Worm (Caenorhabditis elegans) whole organism, midembryonic: ENCODE results near the gene algn-9.

ENCODE experiments used
- T22C8.4 ChIP-seq: fragments of 200-800 bp; sonication (Bioruptor generic); IDR thresholded peaks from 2 replicates; pipeline ENCODE4 v1.3.6; 2022; ENCODE audit warnings: missing genetic modification characterization, missing compliant biosample characterization
- cog-1 ChIP-seq: sonication (generic microtip); optimal IDR thresholded peaks from 2 replicates; lab custom pipeline; 2016; ENCODE audit warnings: missing genetic modification characterization, missing compliant biosample characterization
- flt-1 ChIP-seq: fragments of 200-800 bp; sonication (Bioruptor generic); IDR thresholded peaks from 2 replicates; pipeline ENCODE4 v1.3.6; 2022; ENCODE audit warnings: missing genetic modification characterization, missing compliant biosample characterization
- klf-2 ChIP-seq: fragments of 200-800 bp; sonication (Bioruptor generic); conservative IDR thresholded peaks from 2 replicates; pipeline ENCODE4 v1.3.6; 2022; ENCODE audit warnings: missing genetic modification reagents, missing genetic modification characterization, missing compliant biosample characterization
- med-1 ChIP-seq: sonication (generic microtip); optimal IDR thresholded peaks from 2 replicates; lab custom pipeline; 2017; ENCODE audit warnings: missing genetic modification characterization, mild to moderate bottlenecking, missing compliant biosample characterization, antibody characterized with exemption, missing genetic modification reagents; ENCODE audit not compliant: insufficient read depth
- ref-1 ChIP-seq: fragments of 200-800 bp; sonication (Bioruptor generic); conservative IDR thresholded peaks from 2 replicates; pipeline ENCODE4 v1.3.6; 2022; ENCODE audit warnings: missing genetic modification reagents, missing genetic modification characterization, missing compliant biosample characterization
- tab-1 ChIP-seq: fragments of 200-800 bp; sonication (Bioruptor generic); IDR thresholded peaks from 2 replicates; pipeline ENCODE4 v1.3.6; 2022; ENCODE audit warnings: missing genetic modification characterization, missing compliant biosample characterization
- ztf-23 ChIP-seq: fragments of 200-800 bp; sonication (Bioruptor generic); IDR thresholded peaks from 2 replicates; pipeline ENCODE4 v1.3.6; 2022; ENCODE audit warnings: missing genetic modification reagents, missing genetic modification characterization, missing compliant biosample characterization
- ztf-29 ChIP-seq: fragments of 200-800 bp; sonication (Bioruptor generic); IDR thresholded peaks from 2 replicates; pipeline ENCODE4 v1.3.6; 2022; ENCODE audit warnings: missing genetic modification reagents, missing genetic modification characterization, missing compliant biosample characterization

Gene algn-9

DNA sequence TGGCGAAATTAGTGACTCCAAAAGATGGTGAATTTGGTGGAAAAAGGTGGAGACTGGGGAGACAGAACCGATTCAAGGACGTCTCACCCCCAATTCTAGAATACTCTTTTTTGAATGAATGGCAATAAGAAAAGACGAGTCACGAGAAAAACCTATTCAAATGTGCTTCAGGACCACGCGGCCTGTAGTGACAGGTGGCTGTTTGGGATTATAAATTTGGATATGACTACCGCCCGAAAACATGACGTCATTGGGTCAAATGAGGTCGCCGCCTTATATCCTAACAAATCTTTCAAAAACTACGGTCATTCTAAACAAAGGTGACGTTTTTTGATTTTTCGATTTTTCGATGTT lies 30.1 kb upstream of the algn-9 start:
- TF ChIP-seq klf-2 (GFP tag; lab: Robert Waterston, UW) (no peak), flt-1 (GFP tag; lab: Robert Waterston, UW) (0 out of 2 replicates have a peak, but pooled peaks have one; percentile 31), tab-1 (no peak)

DNA sequence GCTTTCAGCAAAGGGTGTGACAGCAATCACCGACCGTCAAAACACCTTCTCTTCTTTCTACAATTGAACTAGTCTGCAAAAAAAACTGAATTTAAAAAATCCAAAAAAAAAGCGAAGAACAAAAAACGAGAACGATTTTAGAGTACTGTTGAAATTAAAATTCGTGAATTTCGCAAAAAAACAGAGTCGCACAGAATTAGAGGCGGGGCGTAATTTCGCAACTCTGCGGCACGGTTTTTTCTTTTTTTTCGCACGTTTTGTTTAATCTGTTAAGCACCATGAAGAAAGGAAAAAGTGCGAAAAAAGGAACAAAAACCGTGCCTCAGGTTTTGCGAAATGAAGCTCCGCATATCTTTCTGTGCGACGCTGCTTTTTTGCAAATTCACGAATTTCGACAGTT lies 29.2 kb upstream of the algn-9 start, which contains the start of gene mnk-1:
Gene mnk-1, minus strand, starts transcription at position 73 of the 400 bp plus-strand sequence.
- TF ChIP-seq flt-1 (GFP tag; lab: Robert Waterston, UW): no peak
- no peak for TF ChIP-seq ref-1
- TF ChIP-seq cog-1 (tag; lab: Kevin White, UChicago): no peak
- no peak for TF ChIP-seq med-1 (GFP tag; lab: Kevin White, UChicago)
- no peak for TF ChIP-seq T22C8.4
- TF ChIP-seq tab-1: no peak
- TF ChIP-seq klf-2 (GFP tag; lab: Robert Waterston, UW): no peak
- TF ChIP-seq ztf-23 (GFP tag; lab: Robert Waterston, UW): no peak
- TF ChIP-seq ztf-29: no peak

DNA sequence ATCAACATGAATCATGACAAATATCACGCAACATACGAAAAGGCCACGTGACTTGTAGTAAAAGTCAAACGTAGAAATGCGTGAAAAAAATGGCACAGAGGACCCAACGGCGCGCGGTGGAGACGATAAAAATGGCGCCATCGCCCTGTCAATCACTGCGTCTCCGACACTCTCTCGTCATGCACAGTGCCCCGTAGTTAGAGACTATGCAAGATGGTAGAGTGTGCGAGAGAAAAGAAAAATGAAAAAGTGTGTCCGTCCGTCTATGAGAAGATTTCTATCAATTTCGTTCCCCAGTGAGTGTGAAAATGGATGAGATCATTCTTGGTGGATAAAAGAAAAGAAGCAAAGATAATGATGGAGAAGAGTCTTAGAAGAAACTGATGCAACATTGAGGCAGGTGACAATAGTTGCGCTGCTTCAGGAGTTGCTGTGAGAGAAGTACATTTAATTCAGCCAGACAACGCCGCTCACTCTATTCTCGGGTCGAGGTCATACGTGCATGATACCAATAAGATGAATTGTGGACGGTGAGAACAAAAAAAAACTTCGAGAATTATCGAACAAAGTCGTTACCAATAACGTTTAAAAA lies 28.6 kb upstream of the algn-9 start:
- TF ChIP-seq klf-2 (GFP tag; lab: Robert Waterston, UW): no peak
- 0 out of 2 replicates have a peak, but pooled peaks have one; percentile 6 for TF ChIP-seq flt-1 (GFP tag; lab: Robert Waterston, UW)

DNA sequence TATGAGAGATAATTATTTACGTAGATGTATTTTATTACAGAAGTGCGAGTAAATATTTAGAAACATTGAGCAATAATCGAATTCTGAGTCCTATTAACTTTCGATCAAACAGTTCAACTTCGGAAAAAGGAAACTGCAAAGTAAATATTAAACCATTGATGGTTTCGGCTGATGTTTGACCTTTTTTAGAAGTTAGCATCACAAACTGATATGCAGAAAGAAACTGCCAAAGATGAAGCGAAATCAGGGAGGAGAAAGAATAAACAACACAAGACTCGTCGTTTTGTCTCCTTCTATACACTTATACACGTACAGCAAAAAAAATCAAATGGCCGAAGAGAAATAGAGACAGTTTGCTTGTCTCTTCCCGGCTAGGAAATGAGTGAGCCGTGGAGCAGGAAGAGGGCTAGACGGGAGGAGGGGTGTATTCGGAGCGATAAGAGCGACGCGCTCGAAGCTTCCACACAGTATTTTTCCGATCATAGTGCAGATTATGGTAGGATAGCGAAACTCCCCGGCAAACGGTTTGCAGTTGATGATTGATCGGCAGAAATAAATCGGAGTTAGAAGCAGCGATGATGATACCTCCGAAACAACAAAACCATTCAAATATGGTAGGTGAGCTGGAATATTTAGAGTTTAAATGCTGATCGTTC lies 27.5 kb upstream of the algn-9 start:
- TF ChIP-seq flt-1 (GFP tag; lab: Robert Waterston, UW) (no peak), tab-1 (no peak), ref-1 (no peak), ztf-29 (no peak), med-1 (GFP tag; lab: Kevin White, UChicago) (no peak), ztf-23 (GFP tag; lab: Robert Waterston, UW) (no peak), cog-1 (tag; lab: Kevin White, UChicago) (no peak), klf-2 (GFP tag; lab: Robert Waterston, UW) (no peak), T22C8.4 (no peak)

DNA sequence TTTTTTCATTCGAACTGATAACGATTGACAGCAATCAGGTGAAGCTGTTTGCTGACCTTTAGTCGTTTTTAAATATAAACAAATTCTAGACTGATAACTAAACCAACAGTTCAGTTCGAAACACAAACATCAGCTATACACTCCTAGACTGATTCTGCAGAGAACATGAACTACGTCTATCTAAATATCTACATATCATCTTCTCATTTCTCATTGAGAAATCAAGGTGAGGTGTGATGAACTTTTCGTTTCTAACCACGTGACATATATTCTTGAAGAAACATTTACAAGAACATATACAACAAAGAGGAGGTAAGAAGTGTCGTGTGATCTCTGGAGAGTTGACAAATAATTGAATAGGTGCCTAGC lies 26.9 kb upstream of the algn-9 start:
- TF ChIP-seq ztf-23 (GFP tag; lab: Robert Waterston, UW) (no peak), klf-2 (GFP tag; lab: Robert Waterston, UW) (no peak), tab-1 (no peak), ztf-29 (no peak), flt-1 (GFP tag; lab: Robert Waterston, UW) (no peak), ref-1 (no peak), cog-1 (tag; lab: Kevin White, UChicago) (no peak)

DNA sequence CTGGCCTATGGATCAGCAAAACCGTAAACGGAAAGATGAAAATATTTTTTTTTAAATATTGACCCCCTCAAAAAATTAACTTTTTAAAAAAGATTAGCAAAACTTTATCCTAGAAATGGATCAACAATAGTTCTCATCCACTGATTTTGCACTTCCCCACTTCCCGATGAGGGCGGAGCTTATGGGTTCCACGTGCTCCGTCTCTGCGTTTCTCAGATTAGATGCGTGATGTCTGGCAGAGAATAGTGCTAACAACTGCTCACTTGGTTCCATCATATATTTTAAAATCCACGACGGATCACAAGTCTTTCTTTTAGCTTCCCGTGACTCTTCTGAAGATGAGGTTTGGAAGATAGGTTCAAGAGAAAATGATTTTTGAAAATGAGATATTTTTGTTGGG lies 25.8 kb upstream of the algn-9 start:
- TF ChIP-seq ztf-29: no peak
- TF ChIP-seq flt-1 (GFP tag; lab: Robert Waterston, UW): no peak
- no peak for TF ChIP-seq tab-1
- no peak for TF ChIP-seq klf-2 (GFP tag; lab: Robert Waterston, UW)
- no peak for TF ChIP-seq cog-1 (tag; lab: Kevin White, UChicago)
- TF ChIP-seq ref-1: no peak
- TF ChIP-seq T22C8.4: no peak
- TF ChIP-seq ztf-23 (GFP tag; lab: Robert Waterston, UW): no peak
- TF ChIP-seq med-1 (GFP tag; lab: Kevin White, UChicago): no peak

DNA sequence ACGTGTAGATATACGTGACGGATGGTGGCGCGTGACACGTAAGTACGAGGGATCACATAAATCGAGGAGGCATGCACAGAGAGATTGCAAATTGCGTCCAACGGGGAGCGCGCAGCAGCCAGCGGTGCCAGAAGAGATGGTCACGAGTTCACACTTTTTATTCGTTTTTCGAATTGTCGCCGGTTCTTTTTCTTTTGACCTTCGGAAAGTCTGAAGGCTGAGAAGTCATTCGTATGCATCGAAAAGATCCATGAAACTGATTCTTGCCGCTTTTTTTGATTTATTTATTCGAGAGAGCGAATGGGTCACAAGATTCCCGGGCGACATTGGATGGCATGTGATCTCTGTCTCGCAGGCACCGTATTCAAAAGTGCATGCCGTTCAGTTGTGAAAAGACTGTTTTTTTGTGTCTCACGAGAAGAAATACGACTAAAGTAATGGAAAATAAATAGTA lies 25.1 kb upstream of the algn-9 start:
- TF ChIP-seq klf-2 (GFP tag; lab: Robert Waterston, UW) (no peak), flt-1 (GFP tag; lab: Robert Waterston, UW) (0 out of 2 replicates have a peak, but pooled peaks have one; percentile 41), ztf-23 (GFP tag; lab: Robert Waterston, UW) (0 out of 2 replicates have a peak, but pooled peaks have one; percentile 20), ztf-29 (no peak), T22C8.4 (no peak)

DNA sequence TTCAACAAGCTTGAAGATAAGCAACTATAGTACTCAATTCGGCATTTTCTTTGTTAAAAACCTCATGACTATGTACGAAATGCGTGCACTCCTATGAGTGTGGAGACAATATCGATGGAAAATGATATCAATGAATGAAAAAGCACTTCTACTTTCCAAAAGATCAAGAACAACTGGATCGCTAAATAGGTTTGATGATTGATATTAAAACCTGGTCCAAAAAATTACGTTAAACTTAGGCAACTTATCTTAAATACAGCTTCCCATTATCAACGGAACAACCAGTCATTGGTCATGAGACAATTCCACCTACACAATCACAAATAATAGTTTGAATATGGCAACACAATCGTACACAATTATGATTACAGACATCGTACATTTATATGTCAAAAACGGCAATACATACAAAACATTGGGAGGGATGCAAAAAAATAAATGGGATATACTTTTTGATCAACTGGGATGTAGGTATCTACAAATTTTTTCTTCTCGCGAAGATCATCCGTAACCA lies 24.4 kb upstream of the algn-9 start:
- TF ChIP-seq ref-1 (no peak), klf-2 (GFP tag; lab: Robert Waterston, UW) (no peak), T22C8.4 (no peak), ztf-29 (no peak), flt-1 (GFP tag; lab: Robert Waterston, UW) (no peak), med-1 (GFP tag; lab: Kevin White, UChicago) (no peak), cog-1 (tag; lab: Kevin White, UChicago) (no peak), ztf-23 (GFP tag; lab: Robert Waterston, UW) (no peak), tab-1 (no peak)

DNA sequence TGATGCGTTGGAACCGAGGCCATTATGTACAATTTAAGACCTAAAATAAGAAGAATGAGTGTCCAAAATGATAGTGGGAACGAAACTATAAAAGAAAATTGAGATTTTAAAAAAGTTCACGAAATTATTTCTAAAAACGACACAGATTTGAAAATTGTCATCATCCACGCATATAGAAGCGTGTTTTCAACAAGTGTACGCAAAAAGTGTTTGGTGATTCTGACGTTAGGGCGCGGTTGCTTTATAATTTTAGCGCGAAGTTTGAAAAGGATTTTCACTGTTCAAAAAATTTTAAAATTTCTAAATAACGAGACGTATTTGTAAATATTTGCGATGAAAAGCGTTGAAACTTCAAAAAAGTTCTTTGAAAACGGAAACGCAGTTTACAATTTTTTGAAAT lies 20.8 kb upstream of the algn-9 start, which contains the start of gene cdc-48.1:
Gene cdc-48.1, minus strand, starts transcription at position 40 of the 400 bp plus-strand sequence.
- peak; percentile 76 for TF ChIP-seq T22C8.4
- TF ChIP-seq ztf-23 (GFP tag; lab: Robert Waterston, UW): peak; percentile 94
- peak; percentile 99 for TF ChIP-seq cog-1 (tag; lab: Kevin White, UChicago)
- TF ChIP-seq ref-1: no peak
- TF ChIP-seq flt-1 (GFP tag; lab: Robert Waterston, UW): peak; percentile 94
- peak; percentile 60; the same call in 1 of the 2 replicates for TF ChIP-seq ztf-29
- peak; percentile 25 for TF ChIP-seq med-1 (GFP tag; lab: Kevin White, UChicago)
- TF ChIP-seq tab-1: peak; percentile 80
- TF ChIP-seq klf-2 (GFP tag; lab: Robert Waterston, UW): peak; percentile 76

DNA sequence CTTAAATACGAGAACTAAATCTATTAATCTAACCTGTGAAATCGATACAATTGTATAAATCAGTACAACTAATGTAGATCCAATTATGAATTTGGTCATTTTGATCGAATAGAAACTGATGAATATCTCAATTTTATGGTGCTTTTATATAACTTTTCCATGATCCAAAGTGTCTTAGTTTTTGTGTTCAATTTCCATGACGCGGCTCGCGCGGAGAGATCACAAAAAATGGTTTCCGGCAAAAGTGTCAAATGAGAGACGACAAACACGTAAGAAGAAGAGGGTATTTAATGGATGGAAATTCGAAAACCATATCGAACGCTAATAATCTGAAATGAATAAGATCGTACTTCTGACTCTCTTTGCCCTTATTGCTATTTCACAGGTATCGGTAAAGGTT lies 19.6 kb upstream of the algn-9 start, which contains the start of the genes C06A1.6 and C06A1.7:
Gene C06A1.6, minus strand, starts transcription at position 101 of the 400 bp plus-strand sequence.
Gene C06A1.7, plus strand, starts transcription at position 314 of the 400 bp plus-strand sequence.
- TF ChIP-seq ztf-23 (GFP tag; lab: Robert Waterston, UW) (no peak), flt-1 (GFP tag; lab: Robert Waterston, UW) (no peak), ztf-29 (no peak), med-1 (GFP tag; lab: Kevin White, UChicago) (no peak), cog-1 (tag; lab: Kevin White, UChicago) (no peak), tab-1 (no peak), T22C8.4 (no peak), ref-1 (no peak), klf-2 (GFP tag; lab: Robert Waterston, UW) (no peak)
